Worm (Caenorhabditis elegans): ENCODE measurements around the gene chup-1.

The chup-1 gene

ce11 chrX:8762927-8763326, 29.0 kb upstream of the chup-1 start:
- TF ChIP-seq snpc-4 (tag; optimal IDR thresholded peaks at IDR 0.05) (no peak), nfya-1 (tag; optimal IDR thresholded peaks at IDR 0.05; ENCODE audit: insufficient read depth) (peak; percentile 19), lin-15B (tag; optimal IDR thresholded peaks at IDR 0.05) (no peak), tbx-2 (tag; optimal IDR thresholded peaks at IDR 0.05) (no peak)

DNA sequence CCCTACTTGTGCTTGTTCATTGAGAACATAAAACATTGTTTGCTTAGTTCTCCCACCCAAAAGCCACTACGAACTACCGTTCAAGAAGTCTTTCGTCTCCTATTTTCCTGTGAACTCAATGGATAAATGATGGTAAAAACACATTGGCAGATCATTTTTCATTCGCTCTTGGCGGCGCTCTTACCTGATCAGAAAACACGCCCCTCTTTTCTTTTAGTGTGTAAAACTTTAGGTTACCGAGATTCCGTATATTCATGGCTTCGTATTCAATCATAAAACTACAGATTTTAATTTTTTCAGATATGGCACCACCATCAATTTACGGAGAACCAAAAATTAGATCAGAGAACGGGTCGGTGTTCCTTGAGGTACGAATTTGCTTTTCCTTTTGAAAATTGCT, 28.4 kb upstream of the chup-1 start, which contains the start of gene zig-12:
Gene zig-12 (plus strand): TSS at position 301 of the 400 bp plus-strand sequence.
- TF ChIP-seq sea-2 (GFP tag; optimal IDR thresholded peaks at IDR 0.05) (no peak), lin-15B (tag; optimal IDR thresholded peaks at IDR 0.05) (no peak), nhr-237 (tag; optimal IDR thresholded peaks at IDR 0.05) (no peak), nhr-77 (tag; optimal IDR thresholded peaks at IDR 0.05) (no peak), ceh-16 (tag; optimal IDR thresholded peaks at IDR 0.05) (no peak), daf-12 (tag; optimal IDR thresholded peaks at IDR 0.05) (no peak), tbx-2 (tag; optimal IDR thresholded peaks at IDR 0.05) (no peak), egl-5 (tag; optimal IDR thresholded peaks at IDR 0.05) (no peak), egl-27 (tag; optimal IDR thresholded peaks at IDR 0.05) (no peak), nhr-23 (tag; optimal IDR thresholded peaks at IDR 0.05) (no peak), jun-1 (tag; optimal IDR thresholded peaks at IDR 0.05) (no peak), unc-39 (tag; optimal IDR thresholded peaks at IDR 0.05) (no peak), eor-1 (tag; optimal IDR thresholded peaks at IDR 0.05) (no peak), elt-3 (tag; optimal IDR thresholded peaks at IDR 0.05) (no peak), ceh-28 (tag; optimal IDR thresholded peaks at IDR 0.05) (no peak), ama-1 (optimal IDR thresholded peaks at IDR 0.05) (no peak)

DNA sequence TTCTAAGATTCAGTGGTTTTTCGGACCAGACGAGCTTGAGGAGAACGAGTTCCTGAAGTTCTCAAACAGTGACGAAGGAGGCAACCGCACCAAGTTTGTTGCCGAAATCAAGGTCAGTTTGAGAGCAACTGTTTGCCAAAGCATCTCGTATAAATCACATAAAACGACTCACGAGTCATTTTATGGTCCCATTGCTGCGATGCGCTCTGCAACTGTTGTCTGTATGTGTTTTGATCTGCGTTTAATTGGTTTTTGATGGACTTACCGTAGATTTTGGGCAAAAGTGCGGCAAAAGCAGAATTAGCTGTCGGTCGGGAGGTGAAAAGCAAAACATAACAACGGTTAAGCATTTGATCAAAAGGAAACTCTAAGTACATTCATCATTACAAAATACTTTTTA, 27.9 kb upstream of the chup-1 start:
- TF ChIP-seq ama-1 (optimal IDR thresholded peaks at IDR 0.05) (no peak), eor-1 (tag; optimal IDR thresholded peaks at IDR 0.05) (no peak), elt-3 (tag; optimal IDR thresholded peaks at IDR 0.05) (no peak), egl-5 (tag; optimal IDR thresholded peaks at IDR 0.05) (peak; percentile 98)

- no peak for TF ChIP-seq nhr-43 (tag; optimal IDR thresholded peaks at IDR 0.05; ENCODE audit: poor library complexity, severe bottlenecking)
- no peak for TF ChIP-seq sea-2 (GFP tag; optimal IDR thresholded peaks at IDR 0.05)
- no peak for TF ChIP-seq fos-1 (tag; optimal IDR thresholded peaks at IDR 0.05)
- TF ChIP-seq zag-1 (tag; optimal IDR thresholded peaks at IDR 0.05) = no peak
- TF ChIP-seq nhr-11 (tag; optimal IDR thresholded peaks at IDR 0.05) = no peak
- no peak for TF ChIP-seq ztf-11 (tag; optimal IDR thresholded peaks at IDR 0.05)
- TF ChIP-seq mdl-1 (tag; optimal IDR thresholded peaks at IDR 0.05) = no peak
- TF ChIP-seq ZK546.5 (tag; optimal IDR thresholded peaks at IDR 0.05) = no peak
- TF ChIP-seq egl-27 (tag; optimal IDR thresholded peaks at IDR 0.05) = no peak
- TF ChIP-seq elt-3 (tag; optimal IDR thresholded peaks at IDR 0.05) = no peak
These were observed 21.6 kb upstream of the chup-1 start for ce11 chrX:8770316-8770715.

ce11 chrX:8778558-8778957, 13.4 kb upstream of the chup-1 start, which contains the start of gene ZK721.4:
Gene ZK721.4, plus strand, starts transcription at chrX:8778858.
- TF ChIP-seq ZK546.5 (tag; optimal IDR thresholded peaks at IDR 0.05) = no peak

DNA sequence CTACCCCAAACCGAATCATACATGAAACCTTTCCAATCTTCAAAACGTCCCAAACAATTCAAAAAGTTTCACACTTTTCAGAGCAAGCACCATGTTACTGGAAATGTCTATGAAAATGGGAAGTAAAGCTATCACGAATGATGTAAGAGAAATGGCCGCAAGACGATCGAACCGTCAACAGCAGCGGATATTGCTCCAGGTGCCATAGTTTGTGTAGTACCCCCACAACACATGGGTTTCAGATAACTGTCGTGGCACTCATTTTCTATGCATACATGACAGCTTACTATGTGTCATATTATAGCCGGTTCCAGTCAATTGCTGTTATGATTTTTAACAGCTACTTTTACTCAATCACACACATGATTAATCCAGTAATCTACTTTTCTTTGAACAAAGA, 7.7 kb upstream of the chup-1 start, which contains the start of gene ZK721.3:
Gene ZK721.3 (plus strand): TSS at position 301 of the 400 bp plus-strand sequence.
- TF ChIP-seq mml-1 (tag; optimal IDR thresholded peaks at IDR 0.05) = no peak
- no peak for TF ChIP-seq elt-2 (tag; optimal IDR thresholded peaks at IDR 0.05)
- no peak for TF ChIP-seq nhr-43 (tag; optimal IDR thresholded peaks at IDR 0.05; ENCODE audit: poor library complexity, severe bottlenecking)
- no peak for TF ChIP-seq egl-5 (tag; optimal IDR thresholded peaks at IDR 0.05)
- TF ChIP-seq nfya-1 (tag; optimal IDR thresholded peaks at IDR 0.05; ENCODE audit: insufficient read depth) = no peak
- TF ChIP-seq ama-1 (optimal IDR thresholded peaks at IDR 0.05) = no peak
- no peak for TF ChIP-seq ZK546.5 (tag; optimal IDR thresholded peaks at IDR 0.05)
- TF ChIP-seq aly-2 (tag; optimal IDR thresholded peaks at IDR 0.05) = no peak

DNA sequence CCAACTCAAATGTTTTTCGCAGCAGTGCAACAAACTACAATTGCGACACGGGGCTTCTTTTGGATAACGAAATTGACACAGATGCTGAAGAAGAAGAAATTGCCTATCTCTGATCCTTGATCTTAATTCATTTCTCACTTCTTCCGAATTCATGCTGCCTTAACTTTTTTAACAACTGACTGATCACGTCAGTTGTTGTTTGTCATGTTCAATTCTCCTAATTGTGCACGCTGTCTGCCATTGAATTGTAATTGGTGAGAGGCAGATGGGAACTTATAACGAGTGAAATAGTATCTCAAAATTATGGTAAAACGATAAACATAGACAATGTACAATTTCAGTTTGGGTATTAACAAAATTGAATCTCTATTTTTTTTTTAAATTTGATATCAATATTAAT, 5.3 kb upstream of the chup-1 start:
- no peak for TF ChIP-seq eor-1 (tag; optimal IDR thresholded peaks at IDR 0.05)
- peak; percentile 3 for TF ChIP-seq nfya-1 (tag; optimal IDR thresholded peaks at IDR 0.05; ENCODE audit: insufficient read depth)
- peak; percentile 13 for TF ChIP-seq egl-5 (tag; optimal IDR thresholded peaks at IDR 0.05)
